Fruit fly (Drosophila melanogaster) Kc167 (cell line): Measurements from ENCODE around the gene CG10943.

Experiments used
- h ChIP-seq: fragments of >200 bp; optimal IDR thresholded peaks from 3 replicates; lab custom pipeline; 2018; ENCODE audit warnings: missing external identifiers
- psq ChIP-seq: fragments of >200 bp; optimal IDR thresholded peaks from 2 replicates; lab custom pipeline; 2017; ENCODE audit warnings: missing external identifiers
- ttk ChIP-seq: sonication (Bioruptor generic); optimal IDR thresholded peaks from 2 replicates; lab custom pipeline; 2017; ENCODE audit warnings: missing external identifiers

- TF ChIP-seq ttk = no peak
- TF ChIP-seq h (lab: Kevin White, UChicago) = no peak
- TF ChIP-seq psq = no peak
Measured at dm6 chr3L:12862820-12863219, at the start of gene CG10943.
